Fruit fly (Drosophila melanogaster): Measurements from ENCODE around the gene JhI-21.

DNA sequence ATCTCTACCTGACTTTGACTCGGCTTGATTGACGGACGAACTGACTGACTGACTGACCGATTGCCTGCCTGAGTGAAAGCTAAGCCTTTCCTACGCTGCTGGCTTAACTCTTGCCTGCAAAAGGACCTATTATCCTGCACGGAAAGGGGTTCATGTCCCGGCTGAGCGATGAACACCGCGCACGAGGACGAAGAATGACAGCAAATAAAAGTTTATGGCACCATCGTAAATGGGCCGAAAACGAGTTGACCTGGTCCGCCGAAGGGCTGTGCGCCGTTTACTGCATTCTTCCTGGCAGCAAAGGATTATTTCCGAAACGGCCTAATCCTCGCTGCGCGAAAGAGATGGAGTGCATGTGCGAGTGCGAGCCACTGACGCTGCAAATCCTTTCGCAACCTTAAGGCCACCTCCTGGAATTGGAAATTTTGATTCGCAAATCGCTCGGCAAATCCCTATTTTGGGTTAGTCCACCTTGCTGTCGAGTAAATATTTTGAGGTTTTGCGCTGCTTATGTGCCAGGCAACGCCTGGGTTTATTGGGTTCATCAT is 25.4 kb upstream of the JhI-21 start:
- TF ChIP-seq pad (GFP tag; optimal IDR thresholded peaks at IDR 0.05) (no peak), kay (GFP tag; ENCODE audit: borderline replicate concordance) (no peak)

Data from whole organism, adult.